Worm (Caenorhabditis elegans): ENCODE measurements around the gene T28H10.1.

ce11 chrV:12513900-12514299 is 10.3 kb downstream of the T28H10.1 start:
- no peak for TF ChIP-seq rnt-1 (tag; optimal IDR thresholded peaks at IDR 0.05)
- TF ChIP-seq elt-2 (tag; optimal IDR thresholded peaks at IDR 0.05), result peak; percentile 67
- TF ChIP-seq Y22D7AL.16 (tag; optimal IDR thresholded peaks at IDR 0.05), result no peak
- no peak for TF ChIP-seq fkh-6 (tag; optimal IDR thresholded peaks at IDR 0.05)
- TF ChIP-seq ceh-31 (tag; optimal IDR thresholded peaks at IDR 0.05), result no peak
- TF ChIP-seq hlh-6 (tag; optimal IDR thresholded peaks at IDR 0.05), result no peak
- no peak for TF ChIP-seq elt-4 (tag; optimal IDR thresholded peaks at IDR 0.05)
- TF ChIP-seq hlh-30 (tag; optimal IDR thresholded peaks at IDR 0.05; ENCODE audit: insufficient read depth), result no peak
- TF ChIP-seq nhr-11 (tag; optimal IDR thresholded peaks at IDR 0.05), result no peak
- TF ChIP-seq unc-55 (GFP tag; optimal IDR thresholded peaks at IDR 0.05), result no peak
- no peak for TF ChIP-seq pqm-1 (tag; optimal IDR thresholded peaks at IDR 0.05)
- no peak for TF ChIP-seq pha-2 (tag; optimal IDR thresholded peaks at IDR 0.05)
